Fruit fly (Drosophila melanogaster): ENCODE data around the gene Skel.
A peak's percentile ranks its signal among the peaks of the same experiment; 100 is the strongest.

Skel gene

DNA sequence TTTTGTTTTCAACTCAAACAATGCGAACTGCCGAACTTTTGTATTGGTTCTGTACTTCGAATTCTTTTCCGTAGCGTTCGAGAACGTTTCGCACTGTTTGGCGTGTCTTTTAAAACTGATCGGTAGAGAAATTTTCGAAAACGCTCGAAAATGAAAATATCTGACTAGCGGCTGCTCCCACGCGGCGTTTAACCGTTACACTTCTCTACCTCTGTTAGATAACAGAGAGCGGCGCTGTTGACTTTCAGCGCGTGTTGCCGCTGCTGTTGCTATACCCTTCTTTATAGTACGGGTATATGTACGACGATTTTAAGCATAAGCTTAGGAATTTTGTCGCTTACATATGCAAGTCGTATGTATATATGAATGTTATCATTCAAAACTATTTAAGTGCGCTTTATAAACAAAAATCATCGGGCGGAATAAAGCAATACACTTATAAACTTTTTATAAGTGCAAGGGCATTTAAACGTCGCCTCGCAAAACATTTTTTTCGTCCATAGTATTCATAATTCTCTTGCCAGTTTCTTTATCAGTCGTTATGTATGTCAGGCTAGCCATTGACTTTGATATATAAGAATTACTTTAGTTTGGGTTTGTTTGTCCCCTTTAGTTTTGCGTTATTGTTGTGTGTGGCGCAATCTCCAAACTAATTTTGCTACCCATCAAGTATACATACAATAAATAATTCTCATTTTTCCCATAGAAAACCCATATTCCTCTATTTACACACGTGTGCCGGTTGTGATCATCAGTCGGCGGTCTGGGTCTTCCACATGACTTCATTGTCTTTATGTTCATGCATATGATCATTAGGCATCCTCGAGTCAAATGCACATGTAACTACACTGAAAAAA is 5.7 kb upstream of the Skel start, which contains the start of gene Phyhd1 (continued):
- TF ChIP-seq Nf-YC (tag; optimal IDR thresholded peaks at IDR 0.05) (peak; percentile 76), peb (GFP tag; IDR thresholded peaks at IDR 0.05) (peak; percentile 83), exex (tag; optimal IDR thresholded peaks at IDR 0.05) (peak; percentile 80), Elba2 (GFP tag; optimal IDR thresholded peaks at IDR 0.05) (peak; percentile 41), Awh (GFP tag; IDR thresholded peaks at IDR 0.05) (peak; percentile 89), Dip2 (GFP tag; IDR thresholded peaks at IDR 0.05) (peak; percentile 34; the same call in 1 of the 2 replicates), Atf3 (GFP tag; optimal IDR thresholded peaks at IDR 0.05) (peak; percentile 91), pnt (GFP tag; optimal IDR thresholded peaks at IDR 0.05) (peak; percentile 96), Hr78 (GFP tag; optimal IDR thresholded peaks at IDR 0.05) (peak in 1 of 2 experiments; percentile 87), CG11456 (GFP tag; IDR thresholded peaks at IDR 0.05) (peak; percentile 94), sima (GFP tag; optimal IDR thresholded peaks at IDR 0.05) (peak; percentile 87), ind (GFP tag; optimal IDR thresholded peaks at IDR 0.05) (peak; percentile 95), dati (GFP tag; IDR thresholded peaks at IDR 0.05) (peak; percentile 80), sc (optimal IDR thresholded peaks at IDR 0.05) (no peak), sc (GFP tag; optimal IDR thresholded peaks at IDR 0.05) (peak; percentile 92), lilli (GFP tag; optimal IDR thresholded peaks at IDR 0.05) (peak; percentile 96), br (optimal IDR thresholded peaks at IDR 0.05) (no peak), Gsc (GFP tag; IDR thresholded peaks at IDR 0.05) (peak; percentile 60), CG4707 (GFP tag; optimal IDR thresholded peaks at IDR 0.05) (peak; percentile 78), CG17385 (GFP tag; optimal IDR thresholded peaks at IDR 0.05) (peak; percentile 89), Asciz (GFP tag; optimal IDR thresholded peaks at IDR 0.05) (peak; percentile 91), pan (optimal IDR thresholded peaks at IDR 0.05) (no peak), pan (GFP tag; optimal IDR thresholded peaks at IDR 0.05 in 1 of 2, IDR thresholded peaks at IDR 0.05 in 1 of 2) (peak in 1 of 2 experiments; percentile 96), Bgb (GFP tag; IDR thresholded peaks at IDR 0.05; ENCODE audit: partially characterized antibody) (no peak), CG11560 (tag; IDR thresholded peaks at IDR 0.05) (peak; percentile 82), CG34422 (GFP tag; IDR thresholded peaks at IDR 0.05) (peak; percentile 94), CG12155 (GFP tag; optimal IDR thresholded peaks at IDR 0.05) (peak; percentile 94), trem (tag; optimal IDR thresholded peaks at IDR 0.05) (peak; percentile 89), unpg (GFP tag; optimal IDR thresholded peaks at IDR 0.05) (peak; percentile 98), CG3163 (GFP tag; optimal IDR thresholded peaks at IDR 0.05) (peak; percentile 85), CG6683 (GFP tag; optimal IDR thresholded peaks at IDR 0.05) (peak; percentile 86), nmo (GFP tag; optimal IDR thresholded peaks at IDR 0.05) (peak; percentile 96), vnd (GFP tag; IDR thresholded peaks at IDR 0.05; ENCODE audit: partially characterized antibody) (no peak), Dek (tag; optimal IDR thresholded peaks at IDR 0.05) (peak; percentile 94), Camta (GFP tag; optimal IDR thresholded peaks at IDR 0.05) (peak; percentile 89), CG10565 (GFP tag; optimal IDR thresholded peaks at IDR 0.05) (peak; percentile 84), Sox100B (GFP tag; optimal IDR thresholded peaks at IDR 0.05) (peak; percentile 89), B-H2 (GFP tag; optimal IDR thresholded peaks at IDR 0.05) (peak; percentile 54), ara (GFP tag; IDR thresholded peaks at IDR 0.05) (peak; percentile 94), D19A (tag; optimal IDR thresholded peaks at IDR 0.05) (peak; percentile 100), Lpt (GFP tag; optimal IDR thresholded peaks at IDR 0.05) (no peak), CG4854 (GFP tag; optimal IDR thresholded peaks at IDR 0.05) (peak; percentile 94), CG3281 (GFP tag; optimal IDR thresholded peaks at IDR 0.05) (peak; percentile 92), CG15073 (GFP tag; optimal IDR thresholded peaks at IDR 0.05) (peak; percentile 75), Adf1 (GFP tag; IDR thresholded peaks at IDR 0.05) (peak; percentile 76), CG18262 (tag; optimal IDR thresholded peaks at IDR 0.05) (peak; percentile 94), CG14050 (GFP tag; IDR thresholded peaks at IDR 0.05) (peak; percentile 92), gsb-n (tag; optimal IDR thresholded peaks at IDR 0.05) (peak; percentile 97), gce (GFP tag; IDR thresholded peaks at IDR 0.05) (peak; percentile 89), croc (GFP tag; conservative IDR thresholded peaks at IDR 0.05) (peak; percentile 84)

Data from whole organism, embryonic.